Worm (Caenorhabditis elegans) whole organism, L2 larva: Measurements from ENCODE around the gene hex-2.

Experiments used
- F13H6.1 ChIP-seq: sonication (generic microtip); optimal IDR thresholded peaks from 2 replicates; lab custom pipeline; 2016; ENCODE audit warnings: missing genetic modification characterization, missing compliant biosample characterization
- Y55F3AM.14 ChIP-seq: fragments of 200-800 bp; sonication (Bioruptor generic); optimal IDR thresholded peaks from 2 replicates; lab custom pipeline; 2018; ENCODE audit warnings: mild to moderate bottlenecking, missing genetic modification characterization, missing compliant biosample characterization
- ZK546.5 ChIP-seq: sonication (generic microtip); optimal IDR thresholded peaks from 2 replicates; lab custom pipeline; 2017; ENCODE audit warnings: missing biosample characterization, missing genetic modification characterization
- aly-2 ChIP-seq: fragments of 150-350 bp; optimal IDR thresholded peaks from 2 replicates; lab custom pipeline; 2014; ENCODE audit warnings: missing biosample characterization, missing genetic modification characterization
- ama-1 ChIP-seq: fragments of 150-350 bp; optimal IDR thresholded peaks from 2 replicates; lab custom pipeline; 2018; ENCODE audit warnings: inconsistent platforms
- blmp-1 ChIP-seq: sonication (generic microtip); optimal IDR thresholded peaks from 2 replicates; lab custom pipeline; 2017; ENCODE audit warnings: missing genetic modification characterization, mild to moderate bottlenecking, missing compliant biosample characterization, antibody characterized with exemption, moderate library complexity; ENCODE audit not compliant: insufficient read depth
- ceh-16 ChIP-seq: fragments of 150-350 bp; optimal IDR thresholded peaks from 2 replicates; lab custom pipeline; 2014; ENCODE audit warnings: missing biosample characterization, missing genetic modification characterization
- ceh-82 ChIP-seq: fragments of 150-350 bp; optimal IDR thresholded peaks from 2 replicates; lab custom pipeline; 2014; ENCODE audit warnings: missing biosample characterization, missing genetic modification characterization
- egl-27 ChIP-seq: sonication (generic microtip); optimal IDR thresholded peaks from 3 replicates; lab custom pipeline; 2017; ENCODE audit warnings: missing biosample characterization, missing genetic modification reagents, missing genetic modification characterization
- elt-1 ChIP-seq: fragments of 150-350 bp; optimal IDR thresholded peaks from 2 replicates; lab custom pipeline; 2014; ENCODE audit warnings: missing biosample characterization, missing genetic modification characterization
- elt-3 ChIP-seq: sonication (generic microtip); optimal IDR thresholded peaks from 2 replicates; lab custom pipeline; 2017; ENCODE audit warnings: missing biosample characterization, missing genetic modification characterization
- fos-1 ChIP-seq: fragments of 150-350 bp; optimal IDR thresholded peaks from 2 replicates; lab custom pipeline; 2014; ENCODE audit warnings: missing biosample characterization, missing genetic modification characterization
- gmeb-1 ChIP-seq: fragments of 150-350 bp; optimal IDR thresholded peaks from 2 replicates; lab custom pipeline; 2014; ENCODE audit warnings: missing biosample characterization, missing genetic modification characterization
- lin-39 ChIP-seq: fragments of 150-350 bp; optimal IDR thresholded peaks from 2 replicates; lab custom pipeline; 2014; ENCODE audit warnings: missing biosample characterization, missing genetic modification reagents, missing genetic modification characterization
- lsy-2 ChIP-seq, 2 experiments: fragments of 150-350 bp in 1 of 2; sonication (generic microtip) in 1 of 2; optimal IDR thresholded peaks; 2 replicates each; lab custom pipeline; 2014 to 2017; ENCODE audit warnings: missing biosample characterization in 2 of 2, missing genetic modification characterization in 2 of 2
- mab-5 ChIP-seq: fragments of 150-350 bp; optimal IDR thresholded peaks from 2 replicates; lab custom pipeline; 2014; ENCODE audit warnings: missing biosample characterization, missing genetic modification characterization
- mdl-1 ChIP-seq, 2 experiments: fragments of 150-350 bp in 1 of 2; sonication (generic microtip) in 1 of 2; optimal IDR thresholded peaks; 2 replicates each; lab custom pipeline; 2017; ENCODE audit warnings: missing biosample characterization in 2 of 2, missing genetic modification characterization in 2 of 2
- nhr-11 ChIP-seq: fragments of 150-350 bp; optimal IDR thresholded peaks from 2 replicates; lab custom pipeline; 2014; ENCODE audit warnings: missing biosample characterization, missing genetic modification characterization
- nhr-12 ChIP-seq: fragments of 150-350 bp; optimal IDR thresholded peaks from 2 replicates; lab custom pipeline; 2014; ENCODE audit warnings: missing biosample characterization, missing genetic modification characterization
- nhr-129 ChIP-seq: fragments of 150-350 bp; optimal IDR thresholded peaks from 2 replicates; lab custom pipeline; 2014; ENCODE audit warnings: missing biosample characterization, missing genetic modification characterization
- nhr-21 ChIP-seq: fragments of 150-350 bp; optimal IDR thresholded peaks from 2 replicates; lab custom pipeline; 2014; ENCODE audit warnings: missing biosample characterization, missing genetic modification characterization
- sem-4 ChIP-seq: fragments of 150-350 bp; optimal IDR thresholded peaks from 2 replicates; lab custom pipeline; 2014; ENCODE audit warnings: missing biosample characterization, missing genetic modification reagents, missing genetic modification characterization
- skn-1 ChIP-seq: sonication (generic microtip); optimal IDR thresholded peaks from 2 replicates; lab custom pipeline; 2017; ENCODE audit warnings: missing biosample characterization, missing genetic modification characterization
- sma-3 ChIP-seq: sonication (generic microtip); optimal IDR thresholded peaks from 2 replicates; lab custom pipeline; 2016; ENCODE audit warnings: missing genetic modification reagents, missing genetic modification characterization, missing compliant biosample characterization
- sma-9 ChIP-seq, 2 experiments: fragments of 150-350 bp in 1 of 2; sonication (generic microtip) in 1 of 2; optimal IDR thresholded peaks; 2 replicates each; lab custom pipeline; 2014 to 2016; ENCODE audit warnings: missing genetic modification characterization in 2 of 2, mild to moderate bottlenecking in 1 of 2, missing biosample characterization in 1 of 2, missing compliant biosample characterization in 1 of 2, missing genetic modification reagents in 1 of 2, moderate library complexity in 1 of 2
- snpc-4 ChIP-seq: fragments of 150-350 bp; optimal IDR thresholded peaks from 2 replicates; lab custom pipeline; 2014; ENCODE audit warnings: missing biosample characterization, missing genetic modification characterization
- unc-55 ChIP-seq: fragments of 150-350 bp; sonication (generic microtip); optimal IDR thresholded peaks from 3 replicates; lab custom pipeline; 2014; ENCODE audit warnings: missing biosample characterization, missing genetic modification reagents, missing genetic modification characterization
- zag-1 ChIP-seq: fragments of 150-350 bp; optimal IDR thresholded peaks from 2 replicates; lab custom pipeline; 2014; ENCODE audit warnings: missing biosample characterization, missing genetic modification characterization
- ztf-1 ChIP-seq: fragments of 200-800 bp; sonication (Bioruptor generic); conservative IDR thresholded peaks from 2 replicates; pipeline ENCODE4 v1.3.6; 2022; ENCODE audit warnings: missing genetic modification characterization, missing compliant biosample characterization
- ztf-4 ChIP-seq: fragments of 150-350 bp; optimal IDR thresholded peaks from 2 replicates; lab custom pipeline; 2014; ENCODE audit warnings: missing biosample characterization, missing genetic modification characterization

hex-2 gene

ce11 chrV:5653990-5654499, at the start of gene hex-2:
Gene hex-2 (plus strand): TSS chrV:5654449.
- TF ChIP-seq ceh-82 (tag; lab: Kevin White, UChicago) (no peak), sma-3 (GFP tag; lab: Kevin White, UChicago) (no peak), nhr-21 (tag; lab: Kevin White, UChicago) (no peak), ztf-1 (GFP tag; lab: Robert Waterston, UW) (no peak), sma-9 (GFP tag; optimal IDR thresholded peaks at IDR 0.05; lab: Kevin White, UChicago) (peak; percentile 36), sma-9 (tag; optimal IDR thresholded peaks at IDR 0.05; lab: Kevin White, UChicago) (no peak), snpc-4 (tag; lab: Kevin White, UChicago) (no peak), ZK546.5 (tag; lab: Kevin White, UChicago) (no peak), gmeb-1 (no peak), fos-1 (tag; lab: Kevin White, UChicago) (peak; percentile 64), lsy-2 (tag; optimal IDR thresholded peaks at IDR 0.05; lab: Kevin White, UChicago) (no peak)

- TF ChIP-seq ztf-1 (GFP tag; lab: Robert Waterston, UW) (no peak), nhr-12 (tag; lab: Kevin White, UChicago) (no peak), nhr-11 (tag; lab: Kevin White, UChicago) (no peak), lsy-2 (tag; optimal IDR thresholded peaks at IDR 0.05; lab: Kevin White, UChicago) (no peak), zag-1 (tag; lab: Kevin White, UChicago) (no peak), elt-1 (no peak), elt-3 (tag; lab: Kevin White, UChicago) (no peak), gmeb-1 (no peak), ceh-16 (no peak), ama-1 (lab: Kevin White, UChicago) (no peak), aly-2 (tag; lab: Kevin White, UChicago) (no peak), skn-1 (no peak), unc-55 (GFP tag; lab: Kevin White, UChicago) (no peak)
- TF ChIP-seq, all 48 proteins: peak for 0
Observed at ce11 chrV:5606255-5606654, 48.0 kb upstream of the hex-2 start, which contains the start of gene CD4.1. Gene CD4.1 (plus strand): TSS chrV:5606555.

ce11 chrV:5610186-5610585, 44.1 kb upstream of the hex-2 start:
- no peak for TF ChIP-seq mdl-1 (tag; optimal IDR thresholded peaks at IDR 0.05; lab: Kevin White, UChicago)
- no peak for TF ChIP-seq fos-1 (tag; lab: Kevin White, UChicago)
- no peak for TF ChIP-seq nhr-21 (tag; lab: Kevin White, UChicago)
- no peak for TF ChIP-seq nhr-129 (tag; lab: Kevin White, UChicago)
- TF ChIP-seq, all 48 proteins: peak for 0

ce11 chrV:5613109-5613508, 41.1 kb upstream of the hex-2 start, which contains the start of gene lrpc-1:
Gene lrpc-1 (minus strand): TSS chrV:5613209.
- TF ChIP-seq lin-39 (tag; lab: Kevin White, UChicago) (no peak), Y55F3AM.14 (GFP tag; lab: Kevin White, UChicago) (no peak), elt-1 (no peak), mdl-1 (tag; optimal IDR thresholded peaks at IDR 0.05; lab: Kevin White, UChicago) (no peak), blmp-1 (no peak)

- TF ChIP-seq ztf-1 (GFP tag; lab: Robert Waterston, UW): no peak
- no peak for TF ChIP-seq Y55F3AM.14 (GFP tag; lab: Kevin White, UChicago)
- no peak for TF ChIP-seq aly-2 (tag; lab: Kevin White, UChicago)
- no peak for TF ChIP-seq sem-4
- no peak for TF ChIP-seq ceh-82 (tag; lab: Kevin White, UChicago)
- TF ChIP-seq ZK546.5 (tag; lab: Kevin White, UChicago): no peak
- TF ChIP-seq ztf-4 (tag; lab: Kevin White, UChicago): no peak
- no peak for TF ChIP-seq F13H6.1
- TF ChIP-seq fos-1 (tag; lab: Kevin White, UChicago): no peak
- no peak for TF ChIP-seq lin-39 (tag; lab: Kevin White, UChicago)
- TF ChIP-seq sma-3 (GFP tag; lab: Kevin White, UChicago): no peak
- TF ChIP-seq, all 48 proteins: peak for 0
Observed at ce11 chrV:5614724-5615123, 39.5 kb upstream of the hex-2 start, which contains the start of gene M03E7.3. Gene M03E7.3 (plus strand): TSS chrV:5615024.

- TF ChIP-seq egl-27 (tag; lab: Kevin White, UChicago): no peak
- TF ChIP-seq mab-5 (tag; lab: Kevin White, UChicago): no peak
- TF ChIP-seq ZK546.5 (tag; lab: Kevin White, UChicago): no peak
Observed at ce11 chrV:5617301-5617700, 36.9 kb upstream of the hex-2 start, which contains the start of gene M03E7.2. Gene M03E7.2 (plus strand): TSS chrV:5617601.
